Worm (Caenorhabditis elegans): ENCODE data around the gene K08H2.4.

Gene K08H2.4

ce11 chrX:13202312-13202711 is 36.0 kb upstream of the K08H2.4 start:
- TF ChIP-seq ceh-16 (tag; optimal IDR thresholded peaks at IDR 0.05) (no peak), elt-3 (tag; optimal IDR thresholded peaks at IDR 0.05) (no peak), nhr-77 (tag; optimal IDR thresholded peaks at IDR 0.05) (no peak), lsy-12 (tag; optimal IDR thresholded peaks at IDR 0.05) (no peak), ama-1 (optimal IDR thresholded peaks at IDR 0.05) (no peak), ceh-9 (tag; optimal IDR thresholded peaks at IDR 0.05) (no peak), elt-2 (tag; optimal IDR thresholded peaks at IDR 0.05) (no peak), nhr-12 (tag; optimal IDR thresholded peaks at IDR 0.05) (no peak), mdl-1 (tag; optimal IDR thresholded peaks at IDR 0.05) (no peak), hmg-11 (tag; optimal IDR thresholded peaks at IDR 0.05) (no peak), ZK546.5 (tag; optimal IDR thresholded peaks at IDR 0.05) (no peak), nhr-23 (tag; optimal IDR thresholded peaks at IDR 0.05) (no peak), jun-1 (tag; optimal IDR thresholded peaks at IDR 0.05) (no peak)

DNA sequence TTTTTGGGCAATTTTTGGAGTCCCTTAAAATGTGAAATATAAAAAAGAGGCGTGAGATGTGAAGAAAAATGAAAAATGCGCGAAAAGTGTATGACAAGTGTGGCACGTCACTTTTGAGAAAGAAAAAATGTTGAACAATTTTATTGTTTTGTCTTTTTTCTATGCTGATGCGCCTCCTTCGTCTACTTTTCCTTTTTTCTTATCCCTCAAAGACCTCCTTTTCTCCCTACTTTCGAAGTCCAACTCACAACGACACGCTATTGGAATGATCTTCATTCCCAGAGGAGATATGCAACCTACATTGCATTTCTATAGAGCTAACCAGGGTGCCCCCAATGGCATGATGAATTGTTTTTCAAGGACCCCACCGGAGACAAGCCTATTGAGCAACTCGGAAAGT is 32.3 kb upstream of the K08H2.4 start:
- TF ChIP-seq ceh-82 (tag; optimal IDR thresholded peaks at IDR 0.05), result no peak
- peak; percentile 32 for TF ChIP-seq lin-39 (tag; optimal IDR thresholded peaks at IDR 0.05)
- TF ChIP-seq daf-12 (tag; optimal IDR thresholded peaks at IDR 0.05), result no peak
- TF ChIP-seq nhr-12 (tag; optimal IDR thresholded peaks at IDR 0.05), result no peak

DNA sequence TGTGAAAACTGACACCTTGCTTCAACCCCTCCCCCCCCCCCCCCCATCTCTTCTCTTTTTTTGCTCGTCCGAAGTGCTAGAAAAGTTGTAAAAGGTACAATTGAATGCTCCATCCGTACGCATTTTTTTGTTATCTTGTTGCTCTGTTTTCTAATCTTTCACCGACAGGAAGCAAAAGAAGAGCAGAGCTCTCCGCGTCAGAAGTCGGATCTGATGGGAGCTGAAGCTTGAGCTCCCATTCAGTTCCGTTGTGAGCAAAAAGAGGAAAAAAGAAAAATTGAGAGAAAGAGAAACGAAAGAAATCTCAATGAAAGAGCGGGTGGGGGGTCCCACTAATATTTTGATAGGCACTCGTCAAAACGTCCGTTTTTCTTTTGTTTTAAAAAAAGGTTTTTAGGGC is 31.4 kb upstream of the K08H2.4 start:
- peak; percentile 16 for TF ChIP-seq lin-39 (tag; optimal IDR thresholded peaks at IDR 0.05)
- TF ChIP-seq hmg-11 (tag; optimal IDR thresholded peaks at IDR 0.05), result no peak
- no peak for TF ChIP-seq nhr-77 (tag; optimal IDR thresholded peaks at IDR 0.05)
- TF ChIP-seq ceh-16 (tag; optimal IDR thresholded peaks at IDR 0.05), result no peak
- peak; percentile 7 for TF ChIP-seq nfya-1 (tag; optimal IDR thresholded peaks at IDR 0.05; ENCODE audit: insufficient read depth)

- TF ChIP-seq fkh-10 (GFP tag; optimal IDR thresholded peaks at IDR 0.05), result peak; percentile 1
- TF ChIP-seq nfya-1 (tag; optimal IDR thresholded peaks at IDR 0.05; ENCODE audit: insufficient read depth), result peak; percentile 28
- TF ChIP-seq nhr-77 (tag; optimal IDR thresholded peaks at IDR 0.05), result no peak
Observed at ce11 chrX:13209026-13209425, 29.3 kb upstream of the K08H2.4 start.

DNA sequence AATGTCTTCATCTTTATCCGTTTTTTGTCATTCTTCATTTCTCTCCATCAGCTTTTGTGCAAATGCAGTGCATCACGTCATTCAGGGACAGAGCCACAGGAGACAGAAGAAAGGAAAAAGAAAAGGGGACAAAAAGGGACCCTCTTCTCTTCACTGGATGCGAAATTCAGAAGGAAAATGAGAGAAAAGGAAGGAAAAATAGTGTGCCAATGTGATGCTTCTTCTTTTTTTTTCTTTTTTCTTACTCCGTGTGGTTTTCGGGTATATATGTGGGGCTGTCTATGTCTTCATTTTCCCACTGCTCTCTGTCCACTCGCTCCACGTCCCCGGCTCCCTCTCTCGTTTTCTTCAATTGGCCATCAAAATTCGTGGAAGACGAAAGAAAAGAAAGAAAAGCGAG is 27.8 kb upstream of the K08H2.4 start:
- no peak for TF ChIP-seq ztf-11 (tag; optimal IDR thresholded peaks at IDR 0.05)
- no peak for TF ChIP-seq elt-1 (tag; optimal IDR thresholded peaks at IDR 0.05)
- TF ChIP-seq hmg-11 (tag; optimal IDR thresholded peaks at IDR 0.05), result peak; percentile 63
- TF ChIP-seq nhr-28 (tag; optimal IDR thresholded peaks at IDR 0.05), result no peak
- TF ChIP-seq lsy-12 (tag; optimal IDR thresholded peaks at IDR 0.05), result no peak
- TF ChIP-seq mml-1 (tag; optimal IDR thresholded peaks at IDR 0.05), result no peak
- no peak for TF ChIP-seq nhr-77 (tag; optimal IDR thresholded peaks at IDR 0.05)
- TF ChIP-seq unc-62 (GFP tag; optimal IDR thresholded peaks at IDR 0.05), result peak; percentile 21
- no peak for TF ChIP-seq pha-4 (tag; optimal IDR thresholded peaks at IDR 0.05)
- TF ChIP-seq nfya-1 (tag; optimal IDR thresholded peaks at IDR 0.05; ENCODE audit: insufficient read depth), result peak; percentile 73
- no peak for TF ChIP-seq nhr-43 (tag; optimal IDR thresholded peaks at IDR 0.05; ENCODE audit: poor library complexity, severe bottlenecking)
- no peak for TF ChIP-seq nhr-237 (tag; optimal IDR thresholded peaks at IDR 0.05)
- no peak for TF ChIP-seq daf-12 (tag; optimal IDR thresholded peaks at IDR 0.05)
- TF ChIP-seq ceh-16 (tag; optimal IDR thresholded peaks at IDR 0.05), result no peak
- peak; percentile 74 for TF ChIP-seq fkh-10 (GFP tag; optimal IDR thresholded peaks at IDR 0.05)
- no peak for TF ChIP-seq elt-3 (tag; optimal IDR thresholded peaks at IDR 0.05)
- peak; percentile 16 for TF ChIP-seq nhr-11 (tag; optimal IDR thresholded peaks at IDR 0.05)
- no peak for TF ChIP-seq nhr-23 (tag; optimal IDR thresholded peaks at IDR 0.05)
- TF ChIP-seq lin-39 (tag; optimal IDR thresholded peaks at IDR 0.05), result peak; percentile 44
- TF ChIP-seq egl-5 (tag; optimal IDR thresholded peaks at IDR 0.05), result no peak
- TF ChIP-seq nhr-25 (tag; optimal IDR thresholded peaks at IDR 0.05), result no peak
- TF ChIP-seq ceh-82 (tag; optimal IDR thresholded peaks at IDR 0.05), result no peak
- TF ChIP-seq ceh-28 (tag; optimal IDR thresholded peaks at IDR 0.05), result no peak
- no peak for TF ChIP-seq skn-1 (tag; optimal IDR thresholded peaks at IDR 0.05)
- TF ChIP-seq eor-1 (tag; optimal IDR thresholded peaks at IDR 0.05), result no peak
- no peak for TF ChIP-seq nhr-67 (tag; optimal IDR thresholded peaks at IDR 0.05)
- TF ChIP-seq ztf-4 (tag; optimal IDR thresholded peaks at IDR 0.05), result no peak
- TF ChIP-seq aly-2 (tag; optimal IDR thresholded peaks at IDR 0.05), result no peak
- TF ChIP-seq unc-39 (tag; optimal IDR thresholded peaks at IDR 0.05), result no peak
- TF ChIP-seq R02D3.7 (tag; optimal IDR thresholded peaks at IDR 0.05), result no peak
- no peak for TF ChIP-seq zag-1 (tag; optimal IDR thresholded peaks at IDR 0.05)
- TF ChIP-seq ceh-9 (tag; optimal IDR thresholded peaks at IDR 0.05), result no peak
- no peak for TF ChIP-seq egl-27 (tag; optimal IDR thresholded peaks at IDR 0.05)
- no peak for TF ChIP-seq jun-1 (tag; optimal IDR thresholded peaks at IDR 0.05)
- no peak for TF ChIP-seq mdl-1 (tag; optimal IDR thresholded peaks at IDR 0.05)
- no peak for TF ChIP-seq snpc-4 (tag; optimal IDR thresholded peaks at IDR 0.05)
- TF ChIP-seq tbx-2 (tag; optimal IDR thresholded peaks at IDR 0.05), result no peak
- no peak for TF ChIP-seq elt-2 (tag; optimal IDR thresholded peaks at IDR 0.05)
- no peak for TF ChIP-seq fos-1 (tag; optimal IDR thresholded peaks at IDR 0.05)
- TF ChIP-seq lin-15B (tag; optimal IDR thresholded peaks at IDR 0.05), result no peak
- no peak for TF ChIP-seq ZK546.5 (tag; optimal IDR thresholded peaks at IDR 0.05)
- TF ChIP-seq fkh-2 (tag; optimal IDR thresholded peaks at IDR 0.05), result no peak

Measured in whole organism, L3 larva.